Worm (Caenorhabditis elegans) whole organism, young adult: Measurements from ENCODE around the gene nspa-2.

Source experiments
- B0261.1 ChIP-seq: sonication (generic microtip); optimal IDR thresholded peaks from 2 replicates; lab custom pipeline; 2016; ENCODE audit warnings: mild to moderate bottlenecking, missing genetic modification characterization, moderate library complexity, missing compliant biosample characterization
- Y53G8AR.9 ChIP-seq: fragments of 200-800 bp; sonication (Bioruptor generic); conservative IDR thresholded peaks from 2 replicates; pipeline ENCODE4 v1.3.6; 2022; ENCODE audit warnings: missing genetic modification reagents, missing genetic modification characterization, missing compliant biosample characterization
- ccch-3 ChIP-seq: fragments of 200-800 bp; sonication (Bioruptor generic); optimal IDR thresholded peaks from 2 replicates; lab custom pipeline; 2018; ENCODE audit warnings: mild to moderate bottlenecking, missing genetic modification characterization, missing compliant biosample characterization
- him-1 ChIP-seq: sonication (generic microtip); optimal IDR thresholded peaks from 2 replicates; lab custom pipeline; 2016; ENCODE audit warnings: missing genotype, missing genetic modification reagents, missing genetic modification characterization, missing compliant biosample characterization
- lin-35 ChIP-seq, 3 experiments: fragments of 150-350 bp in 2 of 3; sonication (generic microtip) in 1 of 3; optimal IDR thresholded peaks; 2 replicates each; lab custom pipeline; 2014 to 2018; ENCODE audit warnings: missing biosample characterization in 3 of 3, missing genetic modification characterization in 3 of 3, missing genetic modification reagents in 3 of 3
- mxl-1 ChIP-seq: sonication (generic microtip); optimal IDR thresholded peaks from 2 replicates; lab custom pipeline; 2016; ENCODE audit warnings: missing genetic modification characterization, missing compliant biosample characterization
- sea-2 ChIP-seq: fragments of 200-800 bp; sonication (Bioruptor generic); IDR thresholded peaks from 2 replicates; pipeline ENCODE4 v1.3.6; 2022; ENCODE audit warnings: missing genetic modification characterization, missing compliant biosample characterization
- snpc-1.1 ChIP-seq: sonication (generic microtip); optimal IDR thresholded peaks from 2 replicates; lab custom pipeline; 2017; ENCODE audit warnings: missing genetic modification characterization, mild to moderate bottlenecking, missing compliant biosample characterization, antibody characterized with exemption, moderate library complexity, missing genotype, missing genetic modification reagents; ENCODE audit not compliant: insufficient read depth
- sptf-2 ChIP-seq: fragments of 200-800 bp; sonication (Bioruptor generic); optimal IDR thresholded peaks from 2 replicates; lab custom pipeline; 2018; ENCODE audit warnings: mild to moderate bottlenecking, missing genetic modification characterization, missing compliant biosample characterization
- tbp1 ChIP-seq: fragments of 200-800 bp; sonication (Bioruptor generic); optimal IDR thresholded peaks from 2 replicates; lab custom pipeline; 2018; ENCODE audit warnings: mild to moderate bottlenecking, missing genetic modification characterization, missing compliant biosample characterization
- zfh-2 ChIP-seq: fragments of 200-800 bp; sonication (Bioruptor generic); conservative IDR thresholded peaks from 2 replicates; pipeline ENCODE4 v1.3.6; 2022; ENCODE audit warnings: missing genetic modification reagents, missing genetic modification characterization, missing compliant biosample characterization

DNA sequence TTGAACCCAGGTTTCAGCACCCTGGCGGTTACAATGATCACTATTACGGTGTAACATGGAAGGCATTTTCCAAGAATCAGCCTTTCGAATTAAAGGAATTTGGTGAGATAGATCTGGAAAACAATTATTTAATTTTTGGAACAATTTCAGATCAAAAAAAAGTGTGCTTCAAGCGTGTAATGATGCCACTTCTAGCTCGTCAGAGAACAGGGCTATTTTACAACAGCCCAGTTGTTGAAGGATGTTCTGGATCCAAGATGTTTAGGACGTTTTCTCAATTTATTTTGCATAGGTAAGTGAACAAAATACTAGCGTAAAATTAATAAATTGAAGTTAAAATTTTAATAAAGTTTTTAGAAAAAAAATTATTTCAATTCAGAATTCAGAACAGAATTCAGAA, 10.0 kb downstream of the nspa-2 start:
- TF ChIP-seq sea-2 (GFP tag; lab: Robert Waterston, UW) (no peak), lin-35 (GFP tag; optimal IDR thresholded peaks at IDR 0.05; lab: Kevin White, UChicago) (no peak), B0261.1 (tag; lab: Kevin White, UChicago) (no peak), snpc-1.1 (tag; lab: Kevin White, UChicago) (no peak), him-1 (tag; lab: Kevin White, UChicago) (no peak), Y53G8AR.9 (no peak), zfh-2 (no peak), tbp1 (GFP tag; lab: Kevin White, UChicago) (no peak), ccch-3 (no peak), sptf-2 (GFP tag; lab: Kevin White, UChicago) (no peak), mxl-1 (tag; lab: Kevin White, UChicago) (no peak)
